Fruit fly (Drosophila melanogaster) whole organism, embryonic: Measurements from ENCODE around the gene Abl.

Experiments
- Atf3 ChIP-seq: fragments of 200-800 bp; sonication (Bioruptor generic); optimal IDR thresholded peaks from 3 replicates; lab custom pipeline; 2016; ENCODE audit warnings: missing biosample characterization, missing genetic modification characterization
- CG10366 ChIP-seq: fragments of 200-800 bp; sonication (Bioruptor generic); IDR thresholded peaks from 2 replicates; pipeline ENCODE4 v1.3.6; 2022; ENCODE audit warnings: missing biosample characterization, missing genetic modification characterization
- CG11695 ChIP-seq: fragments of 200-800 bp; sonication (Bioruptor generic); IDR thresholded peaks from 3 replicates; pipeline ENCODE4 v1.3.6; 2022; ENCODE audit warnings: missing biosample characterization, missing genetic modification characterization
- CG12104 ChIP-seq: fragments of 200-800 bp; sonication (Bioruptor generic); optimal IDR thresholded peaks from 3 replicates; lab custom pipeline; 2016; ENCODE audit warnings: missing biosample characterization, missing genetic modification characterization
- CG12155 ChIP-seq: fragments of 200-800 bp; sonication (Bioruptor generic); optimal IDR thresholded peaks from 3 replicates; lab custom pipeline; 2016; ENCODE audit warnings: missing biosample characterization, missing genetic modification characterization
- CG15269 ChIP-seq: fragments of 200-800 bp; sonication (Bioruptor generic); optimal IDR thresholded peaks from 2 replicates; lab custom pipeline; 2018; ENCODE audit warnings: missing biosample characterization, mild to moderate bottlenecking, missing genetic modification characterization, moderate library complexity
- CG15479 ChIP-seq: fragments of 200-800 bp; sonication (Bioruptor generic); optimal IDR thresholded peaks from 3 replicates; lab custom pipeline; 2019; ENCODE audit warnings: missing biosample characterization, mild to moderate bottlenecking, missing genetic modification characterization, moderate library complexity
- CG17385 ChIP-seq: fragments of 200-800 bp; sonication (Bioruptor generic); optimal IDR thresholded peaks from 3 replicates; lab custom pipeline; 2018; ENCODE audit warnings: missing biosample characterization, mild to moderate bottlenecking, missing genetic modification characterization
- CG17612 ChIP-seq: fragments of 200-800 bp; sonication (Bioruptor generic); IDR thresholded peaks from 2 replicates; pipeline ENCODE4 v1.3.6; 2022; ENCODE audit warnings: missing biosample characterization, missing genetic modification characterization
- CG18764 ChIP-seq: fragments of 200-800 bp; sonication (Bioruptor generic); optimal IDR thresholded peaks from 3 replicates; lab custom pipeline; 2016; ENCODE audit warnings: missing biosample characterization, missing genetic modification characterization
- CG30403 ChIP-seq: fragments of 200-800 bp; sonication (Bioruptor generic); optimal IDR thresholded peaks from 3 replicates; lab custom pipeline; 2016; ENCODE audit warnings: missing biosample characterization, missing genetic modification characterization
- CG31365 ChIP-seq: fragments of 200-800 bp; sonication (Bioruptor generic); optimal IDR thresholded peaks from 2 replicates; lab custom pipeline; 2018; ENCODE audit warnings: missing biosample characterization, mild to moderate bottlenecking, missing genetic modification characterization
- CG31388 ChIP-seq: fragments of 200-800 bp; sonication (Bioruptor generic); optimal IDR thresholded peaks from 2 replicates; lab custom pipeline; 2016; ENCODE audit warnings: missing biosample characterization, missing genetic modification characterization
- CG7928 ChIP-seq: fragments of 200-800 bp; sonication (Bioruptor generic); optimal IDR thresholded peaks from 2 replicates; lab custom pipeline; 2017; ENCODE audit warnings: missing biosample characterization, mild to moderate bottlenecking, missing genetic modification characterization
- CG8478 ChIP-seq: fragments of >200 bp; optimal IDR thresholded peaks from 2 replicates; lab custom pipeline; 2018
- CG8944 ChIP-seq: fragments of 200-800 bp; sonication (Bioruptor generic); optimal IDR thresholded peaks from 3 replicates; lab custom pipeline; 2016; ENCODE audit warnings: missing biosample characterization, missing genetic modification characterization
- CTCF ChIP-seq: fragments of 200-800 bp; sonication (Bioruptor generic); optimal IDR thresholded peaks from 2 replicates; lab custom pipeline; 2017; ENCODE audit warnings: missing biosample characterization, mild to moderate bottlenecking, missing genetic modification characterization, moderate library complexity
- D ChIP-seq, 2 experiments: fragments of 200-800 bp in 1 of 2; fragments of >200 bp in 1 of 2; sonication (Bioruptor generic) in 1 of 2; optimal IDR thresholded peaks; 2 replicates in 1 of 2; 3 replicates in 1 of 2; lab custom pipeline; 2017; ENCODE audit warnings: mild to moderate bottlenecking in 1 of 2, missing biosample characterization in 1 of 2, missing genetic modification characterization in 1 of 2, missing genetic modification reagents in 1 of 2
- Deaf1 ChIP-seq: fragments of 200-800 bp; optimal IDR thresholded peaks from 3 replicates; lab custom pipeline; 2019; ENCODE audit warnings: missing biosample characterization, mild to moderate bottlenecking, missing genetic modification characterization, moderate library complexity
- Dref ChIP-seq: fragments of 200-800 bp; sonication (Bioruptor generic); IDR thresholded peaks from 2 replicates; pipeline ENCODE4 v1.3.6; 2022; ENCODE audit warnings: missing biosample characterization, missing genetic modification characterization
- Drgx ChIP-seq: fragments of 200-800 bp; sonication (Bioruptor generic); IDR thresholded peaks from 2 replicates; pipeline ENCODE4 v1.3.6; 2022; ENCODE audit warnings: missing biosample characterization, missing genetic modification characterization
- Fer3 ChIP-seq: fragments of 200-800 bp; sonication (Bioruptor generic); optimal IDR thresholded peaks from 2 replicates; lab custom pipeline; 2018; ENCODE audit warnings: missing biosample characterization, mild to moderate bottlenecking, missing genetic modification characterization, moderate library complexity
- Hr51 ChIP-seq, 2 experiments: fragments of 200-800 bp; sonication (Bioruptor generic); optimal IDR thresholded peaks; 2 replicates in 1 of 2; 3 replicates in 1 of 2; lab custom pipeline; 2016 to 2018; ENCODE audit warnings: missing biosample characterization in 2 of 2, missing genetic modification characterization in 2 of 2, mild to moderate bottlenecking in 1 of 2, moderate library complexity in 1 of 2
- Hsf ChIP-seq: fragments of 200-800 bp; sonication (Bioruptor generic); optimal IDR thresholded peaks from 3 replicates; lab custom pipeline; 2016; ENCODE audit warnings: missing biosample characterization, missing genetic modification characterization
- Kr ChIP-seq: fragments of 200-800 bp; sonication (Bioruptor generic); optimal IDR thresholded peaks from 2 replicates; lab custom pipeline; 2017; ENCODE audit warnings: missing biosample characterization, mild to moderate bottlenecking, missing genetic modification characterization
- MBD-R2 ChIP-seq: fragments of 200-800 bp; sonication (Bioruptor generic); IDR thresholded peaks from 2 replicates; pipeline ENCODE4 v1.3.6; 2022; ENCODE audit warnings: missing biosample characterization, missing genetic modification characterization
- Mes4 ChIP-seq: fragments of 200-800 bp; sonication (Bioruptor generic); optimal IDR thresholded peaks from 2 replicates; lab custom pipeline; 2016; ENCODE audit warnings: missing biosample characterization, missing genetic modification characterization
- NC2β ChIP-seq: fragments of 200-800 bp; sonication (Bioruptor generic); optimal IDR thresholded peaks from 2 replicates; lab custom pipeline; 2016; ENCODE audit warnings: missing biosample characterization, missing genetic modification characterization
- Six4 ChIP-seq: fragments of 200-800 bp; sonication (Bioruptor generic); optimal IDR thresholded peaks from 2 replicates; lab custom pipeline; 2016; ENCODE audit warnings: missing biosample characterization, missing genetic modification characterization
- Sry-δ ChIP-seq: fragments of 200-800 bp; sonication (Bioruptor generic); optimal IDR thresholded peaks from 2 replicates; lab custom pipeline; 2016; ENCODE audit warnings: missing biosample characterization, missing genetic modification characterization
- Ssrp ChIP-seq: fragments of 200-800 bp; sonication (Bioruptor generic); optimal IDR thresholded peaks from 2 replicates; lab custom pipeline; 2018; ENCODE audit warnings: missing biosample characterization, mild to moderate bottlenecking, missing genetic modification characterization, moderate library complexity
- Usf ChIP-seq: fragments of 200-800 bp; sonication (Bioruptor generic); optimal IDR thresholded peaks from 2 replicates; lab custom pipeline; 2017; ENCODE audit warnings: missing genotype, missing biosample characterization, missing genetic modification characterization
- abd-A ChIP-seq: fragments of 200-800 bp; sonication (Bioruptor generic); optimal IDR thresholded peaks from 3 replicates; lab custom pipeline; 2019; ENCODE audit warnings: missing biosample characterization, mild to moderate bottlenecking, missing genetic modification characterization, moderate library complexity
- btn ChIP-seq: fragments of 200-800 bp; sonication (Bioruptor generic); optimal IDR thresholded peaks from 2 replicates; lab custom pipeline; 2016; ENCODE audit warnings: missing biosample characterization, missing genetic modification characterization
- crp ChIP-seq, 2 experiments: fragments of 200-800 bp; sonication (Bioruptor generic); optimal IDR thresholded peaks; 2 replicates in 1 of 2; 3 replicates in 1 of 2; lab custom pipeline; 2017; ENCODE audit warnings: missing biosample characterization in 2 of 2, missing genetic modification characterization in 2 of 2, mild to moderate bottlenecking in 1 of 2, moderate library complexity in 1 of 2
- dan ChIP-seq: fragments of 200-800 bp; sonication (Bioruptor generic); IDR thresholded peaks from 2 replicates; pipeline ENCODE4 v1.3.6; 2022; ENCODE audit warnings: missing biosample characterization, missing genetic modification characterization
- eve ChIP-seq, 2 experiments: fragments of >200 bp; optimal IDR thresholded peaks; 2 replicates each; lab custom pipeline; 2017; ENCODE audit warnings: missing biosample characterization in 2 of 2, missing genetic modification characterization in 2 of 2
- grn ChIP-seq: fragments of 200-800 bp; sonication (Bioruptor generic); optimal IDR thresholded peaks from 3 replicates; lab custom pipeline; 2017; ENCODE audit warnings: missing biosample characterization, missing genetic modification characterization
- gsb ChIP-seq: fragments of 200-800 bp; sonication (Bioruptor generic); IDR thresholded peaks from 2 replicates; pipeline ENCODE4 v1.3.6; 2022; ENCODE audit warnings: missing biosample characterization, missing genetic modification characterization
- ind ChIP-seq: fragments of 200-800 bp; sonication (Bioruptor generic); optimal IDR thresholded peaks from 3 replicates; lab custom pipeline; 2016; ENCODE audit warnings: missing biosample characterization, missing genetic modification characterization
- kni ChIP-seq: fragments of 200-800 bp; sonication (Bioruptor generic); optimal IDR thresholded peaks from 3 replicates; lab custom pipeline; 2017; ENCODE audit warnings: mild to moderate bottlenecking, missing biosample characterization, missing genetic modification reagents, missing genetic modification characterization
- mam ChIP-seq: fragments of 200-800 bp; sonication (Bioruptor generic); optimal IDR thresholded peaks from 3 replicates; lab custom pipeline; 2016; ENCODE audit warnings: missing biosample characterization, missing genetic modification characterization
- mld ChIP-seq: fragments of 200-800 bp; sonication (Bioruptor generic); IDR thresholded peaks from 3 replicates; pipeline ENCODE4 v1.3.6; 2022; ENCODE audit warnings: missing biosample characterization, missing genetic modification characterization; ENCODE audit not compliant: partially characterized antibody
- pb ChIP-seq: fragments of 200-800 bp; sonication (Bioruptor generic); optimal IDR thresholded peaks from 3 replicates; lab custom pipeline; 2016; ENCODE audit warnings: missing biosample characterization, missing genetic modification characterization
- peb ChIP-seq: fragments of 200-800 bp; sonication (Bioruptor generic); IDR thresholded peaks from 2 replicates; pipeline ENCODE4 v1.3.6; 2022; ENCODE audit warnings: missing biosample characterization, missing genetic modification characterization
- row ChIP-seq: fragments of 200-800 bp; sonication (Bioruptor generic); IDR thresholded peaks from 3 replicates; pipeline ENCODE4 v1.3.6; 2022; ENCODE audit warnings: missing biosample characterization, missing genetic modification characterization
- salm ChIP-seq: fragments of 200-800 bp; sonication (Bioruptor generic); optimal IDR thresholded peaks from 2 replicates; lab custom pipeline; 2018; ENCODE audit warnings: missing biosample characterization, mild to moderate bottlenecking, missing genetic modification characterization
- schlank ChIP-seq: fragments of 200-800 bp; sonication (Bioruptor generic); optimal IDR thresholded peaks from 2 replicates; lab custom pipeline; 2018; ENCODE audit warnings: missing biosample characterization, mild to moderate bottlenecking, missing genetic modification characterization
- sr ChIP-seq: fragments of 200-800 bp; sonication (Bioruptor generic); IDR thresholded peaks from 3 replicates; pipeline ENCODE4 v1.3.6; 2022; ENCODE audit warnings: missing biosample characterization, missing genetic modification characterization
- stwl ChIP-seq: fragments of 200-800 bp; sonication (Bioruptor generic); optimal IDR thresholded peaks from 3 replicates; lab custom pipeline; 2018; ENCODE audit warnings: missing biosample characterization, mild to moderate bottlenecking, missing genetic modification characterization, moderate library complexity
- zen2 ChIP-seq: fragments of 200-800 bp; sonication (Bioruptor generic); IDR thresholded peaks from 3 replicates; pipeline ENCODE4 v1.3.6; 2022; ENCODE audit warnings: missing biosample characterization, missing genetic modification characterization; ENCODE audit not compliant: partially characterized antibody

The Abl gene

DNA sequence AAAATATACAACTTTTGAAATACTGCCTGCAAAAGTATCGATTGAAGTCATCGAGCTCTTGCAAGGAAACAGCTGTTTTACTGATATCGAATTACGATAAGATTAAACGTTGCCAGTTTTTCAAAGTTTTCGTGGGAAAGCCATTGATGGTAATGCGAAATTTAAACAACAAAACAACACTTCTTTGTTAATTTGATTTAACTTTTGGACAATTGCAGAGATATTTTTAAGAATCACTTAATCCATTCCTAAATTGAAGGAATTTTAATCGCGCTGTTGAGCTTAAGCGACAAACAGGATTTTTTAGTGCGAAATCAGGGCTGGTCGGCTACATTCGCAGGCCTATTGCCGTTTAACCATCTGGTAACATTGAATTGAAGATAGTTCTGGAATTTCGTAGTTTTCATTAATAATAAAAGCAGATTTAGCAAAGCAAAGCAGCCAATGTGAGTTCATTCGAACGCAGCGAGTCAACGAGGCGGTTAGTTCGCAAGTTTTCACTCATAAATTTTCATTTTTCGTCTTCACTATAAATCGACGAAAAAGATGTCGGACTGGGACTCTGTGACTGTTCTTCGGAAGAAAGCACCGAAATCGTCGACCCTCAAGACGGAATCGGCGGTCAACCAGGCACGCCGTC lies 73.3 kb downstream of the Abl start, which contains the start of gene mbf1 (continued):
- no peak for TF ChIP-seq dan (GFP tag; lab: Robert Waterston, UW)
- TF ChIP-seq crp (GFP tag; optimal IDR thresholded peaks at IDR 0.05; lab: Kevin White, UChicago): peak; percentile 62 to 92
- TF ChIP-seq peb: no peak
- TF ChIP-seq CG8478 (lab: Kevin White, UChicago): no peak
- TF ChIP-seq MBD-R2 (GFP tag; lab: Robert Waterston, UW): peak; percentile 59
- no peak for TF ChIP-seq sr (GFP tag; lab: Robert Waterston, UW)
- TF ChIP-seq pb (GFP tag; lab: Kevin White, UChicago): no peak
- TF ChIP-seq Atf3: no peak
- TF ChIP-seq CG17612 (GFP tag; lab: Robert Waterston, UW): no peak
- peak; percentile 19 for TF ChIP-seq CG7928
- TF ChIP-seq eve (GFP tag; optimal IDR thresholded peaks at IDR 0.05; lab: Kevin White, UChicago): no peak
- no peak for TF ChIP-seq CG31388 (GFP tag; lab: Kevin White, UChicago)
- TF ChIP-seq gsb (GFP tag; lab: Robert Waterston, UW): no peak
- TF ChIP-seq Hr51 (GFP tag; optimal IDR thresholded peaks at IDR 0.05; lab: Kevin White, UChicago): no peak
- TF ChIP-seq grn (GFP tag; lab: Kevin White, UChicago): peak; percentile 73
- peak; percentile 16 for TF ChIP-seq CG15269
- TF ChIP-seq mam: peak; percentile 37
- TF ChIP-seq CG30403: peak; percentile 27
- TF ChIP-seq Drgx (GFP tag; lab: Robert Waterston, UW): no peak
- TF ChIP-seq CG12104 (GFP tag; lab: Kevin White, UChicago): peak; percentile 31
- no peak for TF ChIP-seq Ssrp
- peak; percentile 10 for TF ChIP-seq Deaf1 (tag; lab: Kevin White, UChicago)
- no peak for TF ChIP-seq kni (GFP tag; lab: Kevin White, UChicago)
- TF ChIP-seq CG10366 (GFP tag; lab: Robert Waterston, UW): no peak
- no peak for TF ChIP-seq CG11695 (GFP tag; lab: Robert Waterston, UW)
- TF ChIP-seq Mes4 (GFP tag; lab: Kevin White, UChicago): peak; percentile 2
- no peak for TF ChIP-seq Kr (GFP tag; lab: Kevin White, UChicago)
- TF ChIP-seq schlank (tag; lab: Kevin White, UChicago): no peak
- TF ChIP-seq mld: 0 out of 3 replicates have a peak, but pooled peaks have one; percentile 13
- TF ChIP-seq row (GFP tag; lab: Robert Waterston, UW): peak; percentile 39; the same call in 2 of the 3 replicates
- peak; percentile 85 for TF ChIP-seq stwl (tag; lab: Kevin White, UChicago)
- TF ChIP-seq CG12155: peak; percentile 20
- TF ChIP-seq Fer3 (tag; lab: Kevin White, UChicago): no peak
- no peak; the same call in 2 of the 3 replicates for TF ChIP-seq zen2 (GFP tag; lab: Robert Waterston, UW)
- TF ChIP-seq CG15479 (GFP tag; lab: Kevin White, UChicago): no peak
- TF ChIP-seq CTCF: peak; percentile 32
- no peak for TF ChIP-seq abd-A (tag; lab: Kevin White, UChicago)
- TF ChIP-seq CG17385 (GFP tag; lab: Kevin White, UChicago): no peak
- no peak for TF ChIP-seq CG31365 (tag; lab: Kevin White, UChicago)
- TF ChIP-seq NC2β (GFP tag; lab: Kevin White, UChicago): peak; percentile 9
- no peak for TF ChIP-seq ind
- TF ChIP-seq D (optimal IDR thresholded peaks at IDR 0.05; lab: Kevin White, UChicago): no peak
- no peak for TF ChIP-seq D (GFP tag; optimal IDR thresholded peaks at IDR 0.05; lab: Kevin White, UChicago)
- TF ChIP-seq Dref (GFP tag; lab: Robert Waterston, UW): peak; percentile 67
- no peak for TF ChIP-seq CG8944 (GFP tag; lab: Kevin White, UChicago)
- TF ChIP-seq Hsf: peak; percentile 43
- TF ChIP-seq Usf (GFP tag; lab: Kevin White, UChicago): no peak
- TF ChIP-seq btn (GFP tag; lab: Kevin White, UChicago): no peak
- TF ChIP-seq Sry-δ (GFP tag; lab: Kevin White, UChicago): peak; percentile 79
- peak; percentile 12 for TF ChIP-seq CG18764 (GFP tag; lab: Kevin White, UChicago)
- no peak for TF ChIP-seq Six4
- TF ChIP-seq salm: no peak
